Worm (Caenorhabditis elegans): ENCODE results near the gene irld-64.

DNA sequence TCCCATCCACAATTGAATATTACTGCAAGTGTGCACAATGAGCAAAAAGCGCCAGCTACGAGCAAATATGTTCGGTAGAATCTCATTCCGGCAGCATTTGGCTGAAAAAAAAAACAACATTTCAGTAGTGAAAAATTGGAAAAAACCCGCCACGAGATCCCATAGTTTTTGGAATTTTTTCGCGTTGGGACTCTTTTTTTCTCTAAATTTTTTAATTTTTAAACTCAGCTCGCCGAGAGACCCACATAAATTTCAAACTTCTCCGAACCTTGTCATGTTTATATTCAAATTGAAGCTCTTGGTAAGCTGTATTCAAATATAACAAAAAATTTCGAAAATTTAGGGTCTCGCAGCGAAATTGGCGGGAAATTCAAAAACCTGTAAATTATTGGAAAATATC lies 36.1 kb downstream of the irld-64 start, which contains the start of gene sqv-2:
- no peak for TF ChIP-seq ceh-13 (GFP tag; optimal IDR thresholded peaks at IDR 0.05)
- TF ChIP-seq hmbx-1 (tag; optimal IDR thresholded peaks at IDR 0.05) = no peak
- TF ChIP-seq ama-1 (optimal IDR thresholded peaks at IDR 0.05) = no peak
- TF ChIP-seq tbx-37 (GFP tag; conservative IDR thresholded peaks at IDR 0.05) = no peak
- no peak for TF ChIP-seq F13C5.2 (tag; optimal IDR thresholded peaks at IDR 0.05)
- TF ChIP-seq scrt-1 (GFP tag; IDR thresholded peaks at IDR 0.05) = no peak
- TF ChIP-seq flt-1 (GFP tag; IDR thresholded peaks at IDR 0.05) = no peak
- TF ChIP-seq tra-4 (tag; optimal IDR thresholded peaks at IDR 0.05) = no peak
- no peak for TF ChIP-seq pes-1 (GFP tag; IDR thresholded peaks at IDR 0.05)
- no peak for TF ChIP-seq tbx-11 (GFP tag; IDR thresholded peaks at IDR 0.05)
- no peak for TF ChIP-seq sea-1 (GFP tag; conservative IDR thresholded peaks at IDR 0.05)
- no peak for TF ChIP-seq hnd-1 (tag; optimal IDR thresholded peaks at IDR 0.05)
- TF ChIP-seq ets-7 (tag; optimal IDR thresholded peaks at IDR 0.05) = no peak
